Worm (Caenorhabditis elegans): ENCODE data around the gene scl-19.

DNA sequence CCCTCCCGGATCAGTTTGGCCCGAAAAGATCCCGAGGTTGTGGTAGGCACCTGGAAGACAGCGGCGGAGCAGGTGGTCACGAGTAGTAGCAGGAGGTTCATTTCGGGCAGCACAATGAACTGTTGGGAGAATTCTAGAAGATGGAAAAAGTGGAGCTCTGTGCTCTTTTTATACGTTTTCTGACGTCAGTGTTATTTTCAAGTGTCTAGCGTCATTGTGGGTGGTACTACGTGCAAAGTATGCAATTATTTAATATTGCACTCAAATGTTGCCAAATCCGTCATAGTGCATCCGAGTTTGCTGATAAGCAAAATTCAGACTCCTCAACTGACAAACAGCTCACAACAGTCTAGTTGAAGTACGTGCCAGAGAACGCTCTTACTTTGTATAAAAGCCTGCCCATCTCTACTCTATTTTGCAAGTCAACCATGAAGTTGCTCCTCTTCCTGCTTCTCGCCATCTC is at the start of gene scl-19, which contains the start of gene asp-18:
- no peak for TF ChIP-seq flt-1 (GFP tag; IDR thresholded peaks at IDR 0.05)
- TF ChIP-seq klf-2 (GFP tag; conservative IDR thresholded peaks at IDR 0.05) = no peak
- TF ChIP-seq T22C8.4 (GFP tag; IDR thresholded peaks at IDR 0.05) = no peak
